Worm (Caenorhabditis elegans) whole organism, midembryonic: ENCODE data around the gene T07F8.1.

Experiments
- flt-1 ChIP-seq: fragments of 200-800 bp; sonication (Bioruptor generic); IDR thresholded peaks from 2 replicates; pipeline ENCODE4 v1.3.6; 2022; ENCODE audit warnings: missing genetic modification characterization, missing compliant biosample characterization
- med-1 ChIP-seq: sonication (generic microtip); optimal IDR thresholded peaks from 2 replicates; lab custom pipeline; 2017; ENCODE audit warnings: missing genetic modification characterization, mild to moderate bottlenecking, missing compliant biosample characterization, antibody characterized with exemption, missing genetic modification reagents; ENCODE audit not compliant: insufficient read depth
- ref-1 ChIP-seq: fragments of 200-800 bp; sonication (Bioruptor generic); conservative IDR thresholded peaks from 2 replicates; pipeline ENCODE4 v1.3.6; 2022; ENCODE audit warnings: missing genetic modification reagents, missing genetic modification characterization, missing compliant biosample characterization
- tab-1 ChIP-seq: fragments of 200-800 bp; sonication (Bioruptor generic); IDR thresholded peaks from 2 replicates; pipeline ENCODE4 v1.3.6; 2022; ENCODE audit warnings: missing genetic modification characterization, missing compliant biosample characterization
- ztf-23 ChIP-seq: fragments of 200-800 bp; sonication (Bioruptor generic); IDR thresholded peaks from 2 replicates; pipeline ENCODE4 v1.3.6; 2022; ENCODE audit warnings: missing genetic modification reagents, missing genetic modification characterization, missing compliant biosample characterization

- no peak for TF ChIP-seq flt-1
- TF ChIP-seq med-1 (GFP tag; lab: Kevin White, UChicago): no peak
- TF ChIP-seq ztf-23 (GFP tag; lab: Robert Waterston, UW): no peak
- no peak for TF ChIP-seq tab-1 (GFP tag; lab: Robert Waterston, UW)
- TF ChIP-seq ref-1: no peak
These were observed 3.9 kb upstream of the T07F8.1 start, which contains the start of gene npr-31 for ce11 chrII:7144307-7144706.
